Worm (Caenorhabditis elegans) whole organism, young adult: ENCODE results near the gene daf-22.

Source experiments
- ceh-79 ChIP-seq: sonication (generic microtip); optimal IDR thresholded peaks from 2 replicates; lab custom pipeline; 2017; ENCODE audit warnings: mild to moderate bottlenecking, missing genetic modification characterization, missing compliant biosample characterization
- ekl-4 ChIP-seq: fragments of 200-800 bp; sonication (Bioruptor generic); IDR thresholded peaks from 2 replicates; pipeline ENCODE4 v1.3.6; 2022; ENCODE audit warnings: missing genetic modification reagents, missing genetic modification characterization, missing compliant biosample characterization
- ets-4 ChIP-seq: fragments of 200-800 bp; sonication (Bioruptor generic); optimal IDR thresholded peaks from 2 replicates; lab custom pipeline; 2018; ENCODE audit warnings: mild to moderate bottlenecking, missing genetic modification characterization, missing compliant biosample characterization
- unc-130 ChIP-seq: sonication (generic microtip); optimal IDR thresholded peaks from 2 replicates; lab custom pipeline; 2016; ENCODE audit warnings: missing genetic modification reagents, missing genetic modification characterization, missing compliant biosample characterization
- unc-62 ChIP-seq: fragments of 150-350 bp; optimal IDR thresholded peaks from 2 replicates; lab custom pipeline; 2014; ENCODE audit warnings: missing biosample characterization, missing genetic modification reagents, missing genetic modification characterization

- TF ChIP-seq ceh-79 (tag; lab: Kevin White, UChicago): no peak
- TF ChIP-seq unc-130 (GFP tag; lab: Kevin White, UChicago): no peak
- no peak for TF ChIP-seq unc-62 (GFP tag; lab: Kevin White, UChicago)
- TF ChIP-seq ets-4 (GFP tag; lab: Kevin White, UChicago): no peak
- no peak for TF ChIP-seq ekl-4 (GFP tag; lab: Robert Waterston, UW)
These were observed 44.6 kb downstream of the daf-22 start for ce11 chrII:12380888-12381287.
